Worm (Caenorhabditis elegans) whole organism, L2 larva: ENCODE measurements around the gene chil-17.

Experiments used
- R02D3.7 ChIP-seq: fragments of 150-350 bp; optimal IDR thresholded peaks from 2 replicates; lab custom pipeline; 2014; ENCODE audit warnings: missing biosample characterization, missing genetic modification characterization
- ama-1 ChIP-seq: fragments of 150-350 bp; optimal IDR thresholded peaks from 2 replicates; lab custom pipeline; 2018; ENCODE audit warnings: inconsistent platforms
- lsy-2 ChIP-seq, 2 experiments: fragments of 150-350 bp in 1 of 2; sonication (generic microtip) in 1 of 2; optimal IDR thresholded peaks; 2 replicates each; lab custom pipeline; 2014 to 2017; ENCODE audit warnings: missing biosample characterization in 2 of 2, missing genetic modification characterization in 2 of 2
- nhr-10 ChIP-seq: sonication (generic microtip); optimal IDR thresholded peaks from 2 replicates; lab custom pipeline; 2017; ENCODE audit warnings: missing biosample characterization, missing genetic modification characterization
- nhr-11 ChIP-seq: fragments of 150-350 bp; optimal IDR thresholded peaks from 2 replicates; lab custom pipeline; 2014; ENCODE audit warnings: missing biosample characterization, missing genetic modification characterization
- nhr-12 ChIP-seq: fragments of 150-350 bp; optimal IDR thresholded peaks from 2 replicates; lab custom pipeline; 2014; ENCODE audit warnings: missing biosample characterization, missing genetic modification characterization
- nhr-129 ChIP-seq: fragments of 150-350 bp; optimal IDR thresholded peaks from 2 replicates; lab custom pipeline; 2014; ENCODE audit warnings: missing biosample characterization, missing genetic modification characterization
- nhr-23 ChIP-seq: fragments of 150-350 bp; optimal IDR thresholded peaks from 2 replicates; lab custom pipeline; 2014; ENCODE audit warnings: missing biosample characterization, missing genetic modification reagents, missing genetic modification characterization
- nhr-25 ChIP-seq: fragments of 150-350 bp; sonication (generic microtip); optimal IDR thresholded peaks from 3 replicates; lab custom pipeline; 2014; ENCODE audit warnings: missing biosample characterization, missing genetic modification characterization
- nhr-6 ChIP-seq: fragments of 150-350 bp; optimal IDR thresholded peaks from 2 replicates; lab custom pipeline; 2014; ENCODE audit warnings: missing biosample characterization, missing genetic modification characterization
- peb-1 ChIP-seq: fragments of 150-350 bp; optimal IDR thresholded peaks from 2 replicates; lab custom pipeline; 2014; ENCODE audit warnings: missing biosample characterization, missing genetic modification characterization
- unc-62 ChIP-seq: fragments of 150-350 bp; optimal IDR thresholded peaks from 2 replicates; lab custom pipeline; 2014; ENCODE audit warnings: missing biosample characterization, missing genetic modification reagents, missing genetic modification characterization
- ztf-4 ChIP-seq: fragments of 150-350 bp; optimal IDR thresholded peaks from 2 replicates; lab custom pipeline; 2014; ENCODE audit warnings: missing biosample characterization, missing genetic modification characterization

ce11 chrII:9480006-9480405 lies 40.0 kb upstream of the chil-17 start, which contains the start of gene T19H5.7:
- TF ChIP-seq R02D3.7 (tag; lab: Kevin White, UChicago) (no peak), peb-1 (no peak), unc-62 (GFP tag; lab: Kevin White, UChicago) (no peak), ztf-4 (no peak), ama-1 (lab: Kevin White, UChicago) (no peak), nhr-129 (tag; lab: Kevin White, UChicago) (no peak), nhr-23 (no peak), lsy-2 (tag; optimal IDR thresholded peaks at IDR 0.05; lab: Kevin White, UChicago) (no peak), nhr-11 (tag; lab: Kevin White, UChicago) (no peak), nhr-10 (tag; lab: Kevin White, UChicago) (no peak), nhr-12 (no peak), nhr-6 (tag; lab: Kevin White, UChicago) (no peak), nhr-25 (tag; lab: Kevin White, UChicago) (no peak)
